Worm (Caenorhabditis elegans): ENCODE results near the gene itsn-1.
A peak's percentile ranks its signal among the peaks of the same experiment; 100 is the strongest.
"Not testable (repeated sequence)": the region's sequence is repeated elsewhere in the genome, so short reads cannot be mapped to it uniquely, and the experiment has no call there.

ce11 chrIV:17155625-17156024, 36.1 kb downstream of the itsn-1 start:
- not testable (repeated sequence) for TF ChIP-seq xnd-1 (tag; optimal IDR thresholded peaks at IDR 0.05); tbx-9 (tag; optimal IDR thresholded peaks at IDR 0.05; ENCODE audit: borderline replicate concordance); Y53G8AR.9 (GFP tag; conservative IDR thresholded peaks at IDR 0.05); ztf-28 (GFP tag; IDR thresholded peaks at IDR 0.05); ZK185.1 (tag; optimal IDR thresholded peaks at IDR 0.05; ENCODE audit: poor library complexity, severe bottlenecking); bed-1 (GFP tag; IDR thresholded peaks at IDR 0.05); cebp-1 (GFP tag; IDR thresholded peaks at IDR 0.05); cebp-1 (tag; optimal IDR thresholded peaks at IDR 0.05); egl-18 (GFP tag; IDR thresholded peaks at IDR 0.05); K11D2.4 (GFP tag; IDR thresholded peaks at IDR 0.05); ztf-3 (GFP tag; optimal IDR thresholded peaks at IDR 0.05)
- TF ChIP-seq Y53F4B.3 (GFP tag; IDR thresholded peaks at IDR 0.05): 0 out of 2 replicates have a peak, but pooled peaks have one; percentile 20
